Fruit fly (Drosophila melanogaster): ENCODE measurements around the gene Ten-a.

The Ten-a gene

dm6 chrX:12273900-12274299 is 230.4 kb downstream of the Ten-a start:
- no peak for TF ChIP-seq noc (tag; optimal IDR thresholded peaks at IDR 0.05)

DNA sequence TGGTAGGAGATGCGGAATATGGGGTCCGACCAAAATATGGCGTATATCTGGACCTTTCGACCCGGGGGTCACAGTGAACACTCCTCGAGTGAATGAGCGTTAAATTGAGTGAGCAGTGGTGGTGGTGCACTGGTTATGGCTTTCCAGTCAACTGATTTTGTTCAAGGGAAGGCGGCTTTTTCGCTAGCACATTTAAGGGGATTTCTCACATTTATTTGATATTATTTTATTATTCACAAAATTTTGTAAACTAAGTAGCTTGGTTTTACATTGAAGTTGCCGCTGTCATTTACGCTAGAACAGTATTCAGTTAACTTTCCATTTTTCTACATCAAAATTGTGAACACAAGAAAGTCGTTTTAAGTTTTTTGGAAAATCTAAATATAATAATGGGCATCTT is 230.8 kb downstream of the Ten-a start, which contains the start of gene CG45603:
Gene CG45603 (plus strand): TSS at position 301 of the 400 bp plus-strand sequence.
- no peak for TF ChIP-seq noc (tag; optimal IDR thresholded peaks at IDR 0.05)

dm6 chrX:12276663-12277062 is 233.2 kb downstream of the Ten-a start:
- no peak for TF ChIP-seq noc (tag; optimal IDR thresholded peaks at IDR 0.05)

DNA sequence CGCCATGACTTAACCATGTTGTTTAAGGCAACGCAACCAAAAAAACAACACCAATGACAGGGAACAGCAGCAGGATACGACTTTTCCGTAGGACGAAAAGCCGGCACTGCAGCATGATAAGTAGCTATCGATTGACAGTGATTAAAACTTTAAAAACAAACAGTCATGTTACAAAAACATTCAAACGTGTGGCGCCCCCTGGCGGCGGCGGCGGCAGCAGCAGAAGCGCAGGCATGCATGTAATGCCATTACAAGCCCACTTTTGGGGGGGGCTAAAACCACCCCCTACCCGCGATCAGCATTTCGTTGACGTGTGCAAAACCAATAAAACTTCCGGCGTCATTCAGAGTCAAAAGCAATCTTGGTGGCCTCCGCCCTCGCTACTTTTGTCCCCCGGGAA is 249.0 kb downstream of the Ten-a start:
- TF ChIP-seq noc (tag; optimal IDR thresholded peaks at IDR 0.05) = no peak

dm6 chrX:12306549-12306948 is 263.1 kb downstream of the Ten-a start:
- TF ChIP-seq noc (tag; optimal IDR thresholded peaks at IDR 0.05) = no peak

DNA sequence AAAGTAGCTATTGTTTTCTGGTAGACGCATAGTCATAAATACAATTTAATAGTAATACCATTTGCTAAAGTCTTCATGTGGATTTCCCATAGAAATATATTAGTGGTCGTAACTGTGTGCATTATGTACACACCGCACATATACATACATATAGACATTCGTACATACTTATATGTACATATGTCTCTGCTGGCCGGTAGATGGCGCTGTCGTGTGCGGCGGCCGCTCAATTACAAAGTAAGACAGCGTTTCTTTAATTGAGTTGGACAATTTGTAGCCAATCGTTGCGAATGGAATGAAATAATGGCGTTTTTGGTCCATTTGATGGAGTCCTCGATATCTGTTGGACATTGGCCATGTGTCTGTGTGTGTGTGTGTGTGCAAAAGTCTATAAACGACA is 309.9 kb downstream of the Ten-a start:
- no peak for TF ChIP-seq noc (tag; optimal IDR thresholded peaks at IDR 0.05)

dm6 chrX:12356093-12356492 is 312.6 kb downstream of the Ten-a start:
- no peak for TF ChIP-seq noc (tag; optimal IDR thresholded peaks at IDR 0.05)

DNA sequence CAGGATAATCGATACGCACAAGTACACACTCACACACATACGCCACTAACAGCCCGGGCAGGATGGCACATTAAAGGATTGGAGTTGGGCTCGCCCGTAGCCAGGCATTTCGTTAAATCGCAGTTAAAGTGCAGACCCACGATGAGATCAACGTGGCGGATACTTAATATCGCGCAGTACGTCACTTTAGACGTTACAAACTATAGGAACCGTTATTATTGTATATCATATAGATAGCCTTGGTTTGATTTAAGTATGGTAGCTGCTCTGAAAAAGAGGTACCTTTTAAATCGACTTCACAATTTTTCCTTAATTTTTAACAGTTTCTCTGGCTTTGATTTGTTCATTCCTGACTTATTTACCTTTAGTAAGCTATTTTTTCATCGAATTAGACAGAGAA is 329.3 kb downstream of the Ten-a start, which contains the start of gene CG2577:
Gene CG2577 (plus strand): TSS at position 301 of the 400 bp plus-strand sequence.
- no peak for TF ChIP-seq noc (tag; optimal IDR thresholded peaks at IDR 0.05)

dm6 chrX:12377655-12378054 is 334.2 kb downstream of the Ten-a start, which contains the start of gene Ir11a:
Gene Ir11a (minus strand): TSS chrX:12377755.
- no peak for TF ChIP-seq noc (tag; optimal IDR thresholded peaks at IDR 0.05)
